Fruit fly (Drosophila melanogaster): Measurements from ENCODE around the gene nebu.

dm6 chr3L:12828532-12828931 is 14.4 kb downstream of the nebu start:
- TF ChIP-seq gl (tag; optimal IDR thresholded peaks at IDR 0.05) (no peak), CG10348 (GFP tag; IDR thresholded peaks at IDR 0.05) (no peak)
